Worm (Caenorhabditis elegans) whole organism, early embryonic: Measurements from ENCODE around the gene C50C3.1.

Experiments used
- B0310.2 ChIP-seq: sonication (generic microtip); optimal IDR thresholded peaks from 2 replicates; lab custom pipeline; 2016; ENCODE audit warnings: mild to moderate bottlenecking, missing genetic modification characterization, missing compliant biosample characterization
- F13C5.2 ChIP-seq: sonication (generic microtip); optimal IDR thresholded peaks from 2 replicates; lab custom pipeline; 2017; ENCODE audit warnings: mild to moderate bottlenecking, missing genetic modification characterization, inconsistent platforms, missing compliant biosample characterization
- aly-1 ChIP-seq: sonication (generic microtip); optimal IDR thresholded peaks from 2 replicates; lab custom pipeline; 2016; ENCODE audit warnings: missing genetic modification characterization, missing compliant biosample characterization
- ama-1 ChIP-seq: fragments of 150-350 bp; optimal IDR thresholded peaks from 2 replicates; lab custom pipeline; 2014
- ceh-13 ChIP-seq: fragments of 200-800 bp; sonication (Bioruptor generic); optimal IDR thresholded peaks from 2 replicates; lab custom pipeline; 2018; ENCODE audit warnings: mild to moderate bottlenecking, missing genetic modification characterization, missing compliant biosample characterization
- ets-7 ChIP-seq: sonication (generic microtip); optimal IDR thresholded peaks from 2 replicates; lab custom pipeline; 2016; ENCODE audit warnings: missing genotype, missing genetic modification characterization, missing compliant biosample characterization
- flt-1 ChIP-seq: fragments of 200-800 bp; sonication (Bioruptor generic); IDR thresholded peaks from 2 replicates; pipeline ENCODE4 v1.3.6; 2022; ENCODE audit warnings: missing genetic modification characterization, missing compliant biosample characterization
- hmbx-1 ChIP-seq: sonication (generic microtip); optimal IDR thresholded peaks from 2 replicates; lab custom pipeline; 2016; ENCODE audit warnings: mild to moderate bottlenecking, missing genetic modification characterization, missing compliant biosample characterization
- pes-1 ChIP-seq: fragments of 200-800 bp; sonication (Bioruptor generic); IDR thresholded peaks from 2 replicates; pipeline ENCODE4 v1.3.6; 2022; ENCODE audit warnings: missing genetic modification reagents, missing genetic modification characterization, missing compliant biosample characterization
- sea-1 ChIP-seq: fragments of 200-800 bp; sonication (Bioruptor generic); conservative IDR thresholded peaks from 2 replicates; pipeline ENCODE4 v1.3.6; 2022; ENCODE audit warnings: missing genetic modification characterization, missing compliant biosample characterization
- tbx-11 ChIP-seq: fragments of 200-800 bp; sonication (Bioruptor generic); IDR thresholded peaks from 2 replicates; pipeline ENCODE4 v1.3.6; 2022; ENCODE audit warnings: missing genetic modification characterization, missing compliant biosample characterization
- tbx-37 ChIP-seq: fragments of 200-800 bp; sonication (Bioruptor generic); conservative IDR thresholded peaks from 2 replicates; pipeline ENCODE4 v1.3.6; 2022; ENCODE audit warnings: missing genetic modification reagents, missing genetic modification characterization, missing compliant biosample characterization
- tra-4 ChIP-seq: sonication (generic microtip); optimal IDR thresholded peaks from 2 replicates; lab custom pipeline; 2017; ENCODE audit warnings: missing genetic modification characterization, missing compliant biosample characterization

ce11 chrIII:8202754-8203153 lies 11.0 kb downstream of the C50C3.1 start, which contains the start of gene snb-5:
- no peak for TF ChIP-seq sea-1 (GFP tag; lab: Robert Waterston, UW)
- TF ChIP-seq flt-1 = no peak
- TF ChIP-seq tra-4 = no peak
- no peak for TF ChIP-seq tbx-11
- no peak for TF ChIP-seq ama-1 (lab: Kevin White, UChicago)
- no peak for TF ChIP-seq F13C5.2 (tag; lab: Kevin White, UChicago)
- TF ChIP-seq ets-7 (tag; lab: Kevin White, UChicago) = no peak
- no peak for TF ChIP-seq tbx-37 (GFP tag; lab: Robert Waterston, UW)
- no peak for TF ChIP-seq hmbx-1 (tag; lab: Kevin White, UChicago)
- no peak for TF ChIP-seq aly-1 (tag; lab: Kevin White, UChicago)
- TF ChIP-seq ceh-13 (GFP tag; lab: Kevin White, UChicago) = no peak
- no peak for TF ChIP-seq pes-1 (GFP tag; lab: Robert Waterston, UW)
- TF ChIP-seq B0310.2 = no peak
